Worm (Caenorhabditis elegans): ENCODE measurements around the gene scl-14.

The scl-14 gene

ce11 chrIV:13165181-13165580, at the start of gene scl-14:
Gene scl-14, plus strand, starts transcription at chrIV:13165481.
- TF ChIP-seq egl-44 (GFP tag; IDR thresholded peaks at IDR 0.05) (no peak), ZK185.1 (tag; optimal IDR thresholded peaks at IDR 0.05; ENCODE audit: poor library complexity, severe bottlenecking) (no peak), attf-5 (GFP tag; optimal IDR thresholded peaks at IDR 0.05) (no peak), die-1 (tag; optimal IDR thresholded peaks at IDR 0.05) (no peak), nhr-179 (tag; optimal IDR thresholded peaks at IDR 0.05) (no peak), athp-1 (tag; optimal IDR thresholded peaks at IDR 0.05) (no peak), Y67H2A.10 (GFP tag; conservative IDR thresholded peaks at IDR 0.05) (no peak), ekl-4 (GFP tag; IDR thresholded peaks at IDR 0.05) (no peak), nfyb-1 (GFP tag; IDR thresholded peaks at IDR 0.05) (no peak)

ce11 chrIV:13116679-13117078, 48.6 kb upstream of the scl-14 start:
- TF ChIP-seq ekl-4 (GFP tag; IDR thresholded peaks at IDR 0.05) (no peak), T26A5.8 (tag; optimal IDR thresholded peaks at IDR 0.05) (no peak), ZK185.1 (tag; optimal IDR thresholded peaks at IDR 0.05; ENCODE audit: poor library complexity, severe bottlenecking) (no peak), nhr-179 (tag; optimal IDR thresholded peaks at IDR 0.05) (no peak), cebp-1 (GFP tag; IDR thresholded peaks at IDR 0.05) (no peak), cebp-1 (tag; optimal IDR thresholded peaks at IDR 0.05) (no peak), lin-40 (tag; optimal IDR thresholded peaks at IDR 0.05) (no peak), F33H1.4 (GFP tag; IDR thresholded peaks at IDR 0.05) (no peak), Y79H2A.3 (GFP tag; conservative IDR thresholded peaks at IDR 0.05) (no peak), B0336.3 (GFP tag; IDR thresholded peaks at IDR 0.05) (no peak), zfh-2 (GFP tag; conservative IDR thresholded peaks at IDR 0.05) (no peak), die-1 (tag; optimal IDR thresholded peaks at IDR 0.05) (no peak), tbx-9 (tag; optimal IDR thresholded peaks at IDR 0.05; ENCODE audit: borderline replicate concordance) (no peak)

ce11 chrIV:13118794-13119193, 46.5 kb upstream of the scl-14 start, which contains the start of gene unc-30:
Gene unc-30, plus strand, starts transcription at chrIV:13118977.
- TF ChIP-seq egrh-3 (GFP tag; IDR thresholded peaks at IDR 0.05) (no peak), K12H6.12 (tag; optimal IDR thresholded peaks at IDR 0.05) (peak; percentile 38)

- TF ChIP-seq Y53G8AR.9 (GFP tag; conservative IDR thresholded peaks at IDR 0.05) (no peak), snpc-1.3 (tag; optimal IDR thresholded peaks at IDR 0.05; ENCODE audit: insufficient read depth) (no peak), rec-8 (tag; optimal IDR thresholded peaks at IDR 0.05) (no peak), T26A5.8 (tag; optimal IDR thresholded peaks at IDR 0.05) (no peak), ceh-58 (GFP tag; IDR thresholded peaks at IDR 0.05) (no peak)
Observed at ce11 chrIV:13121396-13121795, 43.9 kb upstream of the scl-14 start.

ce11 chrIV:13125999-13126398, 39.3 kb upstream of the scl-14 start:
- TF ChIP-seq snpc-1.3 (tag; optimal IDR thresholded peaks at IDR 0.05; ENCODE audit: insufficient read depth) = no peak
- TF ChIP-seq zfh-2 (GFP tag; conservative IDR thresholded peaks at IDR 0.05) = 0 out of 2 replicates have a peak, but pooled peaks have one; percentile 15
- TF ChIP-seq cebp-2 (GFP tag; IDR thresholded peaks at IDR 0.05) = 0 out of 2 replicates have a peak, but pooled peaks have one; percentile 41

- TF ChIP-seq ztf-3 (GFP tag; optimal IDR thresholded peaks at IDR 0.05) = no peak
- 0 out of 2 replicates have a peak, but pooled peaks have one; percentile 51 for TF ChIP-seq cebp-2 (GFP tag; IDR thresholded peaks at IDR 0.05)
Observed at ce11 chrIV:13127720-13128119, 37.6 kb upstream of the scl-14 start.

ce11 chrIV:13140792-13141191, 24.5 kb upstream of the scl-14 start:
- peak; percentile 57 for TF ChIP-seq B0261.1 (tag; optimal IDR thresholded peaks at IDR 0.05)
- TF ChIP-seq rpc-1 (optimal IDR thresholded peaks at IDR 0.05) = peak; percentile 42
- peak; percentile 63 for TF ChIP-seq rpc-1 (tag; optimal IDR thresholded peaks at IDR 0.05)
- TF ChIP-seq lin-26 (GFP tag; IDR thresholded peaks at IDR 0.05) = peak; percentile 91
- peak; percentile 31; the same call in 1 of the 2 replicates for TF ChIP-seq ceh-100 (GFP tag; IDR thresholded peaks at IDR 0.05)
- peak; percentile 92 for TF ChIP-seq cebp-2 (GFP tag; IDR thresholded peaks at IDR 0.05)
- TF ChIP-seq dox-1 (GFP tag; IDR thresholded peaks at IDR 0.05) = peak; percentile 49
- 0 out of 2 replicates have a peak, but pooled peaks have one; percentile 26 for TF ChIP-seq D2030.7 (GFP tag; IDR thresholded peaks at IDR 0.05)
- TF ChIP-seq tbp1 (GFP tag; optimal IDR thresholded peaks at IDR 0.05) = peak; percentile 87
- TF ChIP-seq hmg-1.2 (GFP tag; IDR thresholded peaks at IDR 0.05) = peak; percentile 62
- TF ChIP-seq pbrm-1 (GFP tag; IDR thresholded peaks at IDR 0.05) = peak; percentile 57
- TF ChIP-seq nfyb-1 (GFP tag; IDR thresholded peaks at IDR 0.05) = peak; percentile 82
- TF ChIP-seq ceh-58 (GFP tag; IDR thresholded peaks at IDR 0.05) = 0 out of 2 replicates have a peak, but pooled peaks have one; percentile 20
- TF ChIP-seq madf-6 (GFP tag; IDR thresholded peaks at IDR 0.05) = peak; percentile 54; the same call in 1 of the 2 replicates
- 0 out of 2 replicates have a peak, but pooled peaks have one; percentile 26 for TF ChIP-seq attf-6 (GFP tag; IDR thresholded peaks at IDR 0.05)
